Worm (Caenorhabditis elegans): ENCODE data around the gene srh-201.

The srh-201 gene

ce11 chrV:9033267-9033666 is 19.6 kb upstream of the srh-201 start, which contains the start of gene C25E10.4:
TSS of gene C25E10.4 (plus strand) at chrV:9033567.
- TF ChIP-seq ama-1 (optimal IDR thresholded peaks at IDR 0.05) (no peak), tbx-11 (GFP tag; IDR thresholded peaks at IDR 0.05) (no peak), sea-1 (GFP tag; conservative IDR thresholded peaks at IDR 0.05) (no peak), hmg-4 (GFP tag; optimal IDR thresholded peaks at IDR 0.05) (no peak), tra-4 (tag; optimal IDR thresholded peaks at IDR 0.05) (no peak), flt-1 (GFP tag; IDR thresholded peaks at IDR 0.05) (no peak), tbx-37 (GFP tag; conservative IDR thresholded peaks at IDR 0.05) (no peak), hnd-1 (tag; optimal IDR thresholded peaks at IDR 0.05) (no peak), scrt-1 (GFP tag; IDR thresholded peaks at IDR 0.05) (no peak), B0310.2 (tag; optimal IDR thresholded peaks at IDR 0.05) (no peak), F13C5.2 (tag; optimal IDR thresholded peaks at IDR 0.05) (no peak), pes-1 (GFP tag; IDR thresholded peaks at IDR 0.05) (no peak), hmbx-1 (tag; optimal IDR thresholded peaks at IDR 0.05) (no peak), aly-1 (tag; optimal IDR thresholded peaks at IDR 0.05) (no peak), ceh-13 (GFP tag; optimal IDR thresholded peaks at IDR 0.05) (no peak), ets-7 (tag; optimal IDR thresholded peaks at IDR 0.05) (no peak), ceh-36 (tag; optimal IDR thresholded peaks at IDR 0.05) (no peak)

- no peak for TF ChIP-seq flt-1 (GFP tag; IDR thresholded peaks at IDR 0.05)
- TF ChIP-seq hmbx-1 (tag; optimal IDR thresholded peaks at IDR 0.05), result no peak
- no peak for TF ChIP-seq B0310.2 (tag; optimal IDR thresholded peaks at IDR 0.05)
- TF ChIP-seq ets-7 (tag; optimal IDR thresholded peaks at IDR 0.05), result no peak
- TF ChIP-seq ceh-13 (GFP tag; optimal IDR thresholded peaks at IDR 0.05), result no peak
Measured at ce11 chrV:9030248-9030647, 16.6 kb upstream of the srh-201 start, which contains the start of gene C25E10.5. TSS of gene C25E10.5 (plus strand) at chrV:9030548.

ce11 chrV:9024713-9025112 is 11.0 kb upstream of the srh-201 start, which contains the start of gene bus-1:
TSS of gene bus-1 (minus strand) at chrV:9024813.
- no peak for TF ChIP-seq B0310.2 (tag; optimal IDR thresholded peaks at IDR 0.05)
- no peak for TF ChIP-seq aly-1 (tag; optimal IDR thresholded peaks at IDR 0.05)
- no peak for TF ChIP-seq ets-7 (tag; optimal IDR thresholded peaks at IDR 0.05)
- TF ChIP-seq flt-1 (GFP tag; IDR thresholded peaks at IDR 0.05), result no peak
- no peak for TF ChIP-seq hmbx-1 (tag; optimal IDR thresholded peaks at IDR 0.05)
- no peak for TF ChIP-seq ama-1 (optimal IDR thresholded peaks at IDR 0.05)
- no peak for TF ChIP-seq hmg-4 (GFP tag; optimal IDR thresholded peaks at IDR 0.05)
- TF ChIP-seq tra-4 (tag; optimal IDR thresholded peaks at IDR 0.05), result no peak
- no peak for TF ChIP-seq tbx-11 (GFP tag; IDR thresholded peaks at IDR 0.05)
- TF ChIP-seq ceh-36 (tag; optimal IDR thresholded peaks at IDR 0.05), result no peak
- no peak for TF ChIP-seq sea-1 (GFP tag; conservative IDR thresholded peaks at IDR 0.05)
- TF ChIP-seq ceh-13 (GFP tag; optimal IDR thresholded peaks at IDR 0.05), result no peak
- TF ChIP-seq pes-1 (GFP tag; IDR thresholded peaks at IDR 0.05), result no peak
- no peak for TF ChIP-seq tbx-37 (GFP tag; conservative IDR thresholded peaks at IDR 0.05)
- no peak for TF ChIP-seq F13C5.2 (tag; optimal IDR thresholded peaks at IDR 0.05)

- no peak for TF ChIP-seq tbx-11 (GFP tag; IDR thresholded peaks at IDR 0.05)
- no peak for TF ChIP-seq sea-1 (GFP tag; conservative IDR thresholded peaks at IDR 0.05)
- no peak for TF ChIP-seq hmg-4 (GFP tag; optimal IDR thresholded peaks at IDR 0.05)
- TF ChIP-seq B0310.2 (tag; optimal IDR thresholded peaks at IDR 0.05), result no peak
- TF ChIP-seq ceh-13 (GFP tag; optimal IDR thresholded peaks at IDR 0.05), result no peak
- TF ChIP-seq F13C5.2 (tag; optimal IDR thresholded peaks at IDR 0.05), result no peak
- TF ChIP-seq pes-1 (GFP tag; IDR thresholded peaks at IDR 0.05), result no peak
- no peak for TF ChIP-seq tra-4 (tag; optimal IDR thresholded peaks at IDR 0.05)
- no peak for TF ChIP-seq ama-1 (optimal IDR thresholded peaks at IDR 0.05)
- TF ChIP-seq hnd-1 (tag; optimal IDR thresholded peaks at IDR 0.05), result no peak
- no peak for TF ChIP-seq aly-1 (tag; optimal IDR thresholded peaks at IDR 0.05)
- TF ChIP-seq flt-1 (GFP tag; IDR thresholded peaks at IDR 0.05), result no peak
- no peak for TF ChIP-seq ets-7 (tag; optimal IDR thresholded peaks at IDR 0.05)
- no peak for TF ChIP-seq ceh-36 (tag; optimal IDR thresholded peaks at IDR 0.05)
- TF ChIP-seq tbx-37 (GFP tag; conservative IDR thresholded peaks at IDR 0.05), result no peak
- no peak for TF ChIP-seq hmbx-1 (tag; optimal IDR thresholded peaks at IDR 0.05)
- TF ChIP-seq scrt-1 (GFP tag; IDR thresholded peaks at IDR 0.05), result no peak
Measured at ce11 chrV:9022078-9022477, 8.4 kb upstream of the srh-201 start, which contains the start of gene oac-41. TSS of gene oac-41 (minus strand) at chrV:9022178.

- TF ChIP-seq aly-1 (tag; optimal IDR thresholded peaks at IDR 0.05) (no peak), ets-7 (tag; optimal IDR thresholded peaks at IDR 0.05) (no peak), ceh-36 (tag; optimal IDR thresholded peaks at IDR 0.05) (no peak), ama-1 (optimal IDR thresholded peaks at IDR 0.05) (no peak), ceh-13 (GFP tag; optimal IDR thresholded peaks at IDR 0.05) (no peak), scrt-1 (GFP tag; IDR thresholded peaks at IDR 0.05) (no peak), tbx-11 (GFP tag; IDR thresholded peaks at IDR 0.05) (no peak), B0310.2 (tag; optimal IDR thresholded peaks at IDR 0.05) (no peak), F13C5.2 (tag; optimal IDR thresholded peaks at IDR 0.05) (no peak), tbx-37 (GFP tag; conservative IDR thresholded peaks at IDR 0.05) (no peak)
Measured at ce11 chrV:9018871-9019270, 5.2 kb upstream of the srh-201 start.

- TF ChIP-seq flt-1 (GFP tag; IDR thresholded peaks at IDR 0.05) (no peak), ceh-36 (tag; optimal IDR thresholded peaks at IDR 0.05) (no peak), F13C5.2 (tag; optimal IDR thresholded peaks at IDR 0.05) (no peak), ceh-13 (GFP tag; optimal IDR thresholded peaks at IDR 0.05) (no peak), ets-7 (tag; optimal IDR thresholded peaks at IDR 0.05) (no peak)
Measured at ce11 chrV:9016479-9016878, 2.8 kb upstream of the srh-201 start, which contains the start of gene oac-40. TSS of gene oac-40 (plus strand) at chrV:9016779.

- TF ChIP-seq hmg-4 (GFP tag; optimal IDR thresholded peaks at IDR 0.05), result no peak
- TF ChIP-seq sea-1 (GFP tag; conservative IDR thresholded peaks at IDR 0.05), result no peak
- TF ChIP-seq tra-4 (tag; optimal IDR thresholded peaks at IDR 0.05), result no peak
- no peak for TF ChIP-seq tbx-37 (GFP tag; conservative IDR thresholded peaks at IDR 0.05)
- no peak for TF ChIP-seq flt-1 (GFP tag; IDR thresholded peaks at IDR 0.05)
- TF ChIP-seq ceh-36 (tag; optimal IDR thresholded peaks at IDR 0.05), result no peak
- TF ChIP-seq hmbx-1 (tag; optimal IDR thresholded peaks at IDR 0.05), result no peak
- no peak for TF ChIP-seq scrt-1 (GFP tag; IDR thresholded peaks at IDR 0.05)
- TF ChIP-seq ets-7 (tag; optimal IDR thresholded peaks at IDR 0.05), result no peak
- TF ChIP-seq B0310.2 (tag; optimal IDR thresholded peaks at IDR 0.05), result no peak
- TF ChIP-seq ama-1 (optimal IDR thresholded peaks at IDR 0.05), result no peak
- no peak for TF ChIP-seq hnd-1 (tag; optimal IDR thresholded peaks at IDR 0.05)
- TF ChIP-seq aly-1 (tag; optimal IDR thresholded peaks at IDR 0.05), result no peak
- TF ChIP-seq pes-1 (GFP tag; IDR thresholded peaks at IDR 0.05), result no peak
- TF ChIP-seq tbx-11 (GFP tag; IDR thresholded peaks at IDR 0.05), result no peak
- no peak for TF ChIP-seq ceh-13 (GFP tag; optimal IDR thresholded peaks at IDR 0.05)
- no peak for TF ChIP-seq F13C5.2 (tag; optimal IDR thresholded peaks at IDR 0.05)
Measured at ce11 chrV:9015540-9015939, 1.9 kb upstream of the srh-201 start, which contains the start of gene srt-18. TSS of gene srt-18 (minus strand) at chrV:9015640.
